Worm (Caenorhabditis elegans): ENCODE data around the gene C08B6.11.

DNA sequence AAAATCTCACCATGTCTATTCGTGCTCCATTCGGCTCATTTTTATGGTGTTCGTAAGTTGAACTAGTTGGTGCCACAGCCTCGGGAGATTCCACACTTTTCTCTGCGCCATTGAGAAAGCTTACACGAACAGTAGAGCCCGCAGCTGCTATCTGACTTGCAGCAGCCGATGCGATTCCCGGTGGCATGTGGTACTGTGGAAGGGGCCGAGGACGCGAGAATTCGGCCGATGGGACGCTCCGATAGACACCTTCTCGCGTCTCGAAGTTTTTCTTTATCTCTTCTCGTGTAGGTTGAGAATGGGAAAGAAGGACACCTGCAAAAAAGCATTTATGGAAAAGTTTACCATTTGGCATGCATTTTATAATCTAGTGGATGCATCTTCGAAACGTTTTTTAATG, 25.9 kb downstream of the C08B6.11 start:
- TF ChIP-seq gmeb-1 (tag; optimal IDR thresholded peaks at IDR 0.05) (no peak), ztf-4 (tag; optimal IDR thresholded peaks at IDR 0.05) (no peak), mdl-1 (tag; optimal IDR thresholded peaks at IDR 0.05) (no peak), elt-3 (tag; optimal IDR thresholded peaks at IDR 0.05) (no peak), ceh-82 (tag; optimal IDR thresholded peaks at IDR 0.05) (no peak)
